Fruit fly (Drosophila melanogaster): ENCODE measurements around the gene CG13771.

dm6 chr2L:6696229-6696628 lies 32.8 kb upstream of the CG13771 start:
- TF ChIP-seq Myc (optimal IDR thresholded peaks at IDR 0.05), result no peak
- TF ChIP-seq CG9705 (GFP tag; optimal IDR thresholded peaks at IDR 0.05), result no peak
- no peak for TF ChIP-seq fru (GFP tag; optimal IDR thresholded peaks at IDR 0.05)
- no peak for TF ChIP-seq Rel (GFP tag; optimal IDR thresholded peaks at IDR 0.05)
- TF ChIP-seq Rel (tag; optimal IDR thresholded peaks at IDR 0.05), result no peak
- no peak for TF ChIP-seq br (GFP tag; optimal IDR thresholded peaks at IDR 0.05)
- TF ChIP-seq psq (GFP tag; optimal IDR thresholded peaks at IDR 0.05), result no peak
- TF ChIP-seq sage (GFP tag; optimal IDR thresholded peaks at IDR 0.05), result no peak

Measured in whole organism, wandering third instar larva.